Worm (Caenorhabditis elegans) whole organism, L1 larva: ENCODE measurements around the gene npp-23.
A peak's percentile ranks its signal among the peaks of the same experiment; 100 is the strongest.

ENCODE experiments used
- C16A3.4 ChIP-seq: fragments of 150-350 bp; optimal IDR thresholded peaks from 2 replicates; lab custom pipeline; 2014; ENCODE audit warnings: missing biosample characterization, missing genetic modification characterization
- alr-1 ChIP-seq: fragments of 200-800 bp; sonication (Bioruptor generic); optimal IDR thresholded peaks from 2 replicates; lab custom pipeline; 2018; ENCODE audit warnings: borderline replicate concordance, mild to moderate bottlenecking, missing genetic modification characterization, missing compliant biosample characterization
- aly-2 ChIP-seq: fragments of 150-350 bp; optimal IDR thresholded peaks from 2 replicates; lab custom pipeline; 2014; ENCODE audit warnings: missing biosample characterization, missing genetic modification characterization
- ama-1 ChIP-seq: fragments of 150-350 bp; optimal IDR thresholded peaks from 2 replicates; lab custom pipeline; 2014
- blmp-1 ChIP-seq: fragments of 150-350 bp; optimal IDR thresholded peaks from 2 replicates; lab custom pipeline; 2014; ENCODE audit warnings: missing biosample characterization, missing genetic modification characterization
- ceh-8 ChIP-seq: fragments of 200-800 bp; sonication (Bioruptor generic); optimal IDR thresholded peaks from 2 replicates; lab custom pipeline; 2018; ENCODE audit warnings: mild to moderate bottlenecking, missing genetic modification characterization, moderate library complexity, missing compliant biosample characterization
- ceh-82 ChIP-seq, 3 experiments: fragments of 150-350 bp in 1 of 3; sonication (generic microtip) in 2 of 3; optimal IDR thresholded peaks; 2 replicates each; lab custom pipeline; 2014 to 2017; ENCODE audit warnings: missing biosample characterization in 3 of 3, missing genetic modification characterization in 3 of 3
- ces-1 ChIP-seq: fragments of 150-350 bp; optimal IDR thresholded peaks from 2 replicates; lab custom pipeline; 2014; ENCODE audit warnings: missing biosample characterization, missing genetic modification reagents, missing genetic modification characterization
- efl-1 ChIP-seq, 4 experiments: fragments of 150-350 bp; optimal IDR thresholded peaks in 3 of 4; peaks in 1 of 4; 1 replicate in 1 of 4; 2 replicates in 3 of 4; lab custom pipeline; 2014; ENCODE audit warnings: missing biosample characterization in 2 of 4, missing genetic modification characterization in 2 of 4, missing genetic modification reagents in 2 of 4
- elt-3 ChIP-seq, 6 experiments: fragments of 150-350 bp in 1 of 6; sonication (generic microtip); optimal IDR thresholded peaks; 2 replicates each; lab custom pipeline; 2017 to 2018; ENCODE audit warnings: missing biosample characterization in 6 of 6, missing genetic modification characterization in 6 of 6, inconsistent platforms in 1 of 6
- fkh-10 ChIP-seq: sonication (generic microtip); optimal IDR thresholded peaks from 2 replicates; lab custom pipeline; 2017; ENCODE audit warnings: missing biosample characterization, missing genetic modification reagents, missing genetic modification characterization
- fos-1 ChIP-seq: fragments of 150-350 bp; optimal IDR thresholded peaks from 2 replicates; lab custom pipeline; 2014; ENCODE audit warnings: missing biosample characterization, missing genetic modification characterization
- grh-1 ChIP-seq: fragments of 200-800 bp; sonication (Bioruptor generic); IDR thresholded peaks from 2 replicates; pipeline ENCODE4 v1.3.6; 2022; ENCODE audit warnings: missing genetic modification reagents, missing genetic modification characterization, missing compliant biosample characterization
- irx-1 ChIP-seq: sonication (generic microtip); optimal IDR thresholded peaks from 2 replicates; lab custom pipeline; 2016; ENCODE audit warnings: missing genetic modification characterization, missing compliant biosample characterization
- lin-15B ChIP-seq: fragments of 150-350 bp; sonication (generic microtip); optimal IDR thresholded peaks from 3 replicates; lab custom pipeline; 2014; ENCODE audit warnings: missing biosample characterization, missing genetic modification characterization
- lin-35 ChIP-seq, 2 experiments: fragments of 150-350 bp; optimal IDR thresholded peaks; 2 replicates each; lab custom pipeline; 2014; ENCODE audit warnings: missing biosample characterization in 2 of 2, missing genetic modification characterization in 2 of 2, missing genetic modification reagents in 2 of 2
- lir-3 ChIP-seq: sonication (generic microtip); optimal IDR thresholded peaks from 2 replicates; lab custom pipeline; 2016; ENCODE audit warnings: mild to moderate bottlenecking, missing genetic modification characterization, moderate library complexity, missing compliant biosample characterization; ENCODE audit not compliant: poor library complexity
- mdl-1 ChIP-seq, 2 experiments: fragments of 150-350 bp; optimal IDR thresholded peaks; 2 replicates each; lab custom pipeline; 2014 to 2017; ENCODE audit warnings: missing biosample characterization in 2 of 2, missing genetic modification characterization in 2 of 2, inconsistent platforms in 1 of 2
- mep-1 ChIP-seq: fragments of 150-350 bp; optimal IDR thresholded peaks from 2 replicates; lab custom pipeline; 2014; ENCODE audit warnings: missing biosample characterization, missing genetic modification characterization
- nhr-20 ChIP-seq: sonication (generic microtip); optimal IDR thresholded peaks from 2 replicates; lab custom pipeline; 2016; ENCODE audit warnings: mild to moderate bottlenecking, missing genetic modification characterization, missing compliant biosample characterization
- nhr-237 ChIP-seq: fragments of 150-350 bp; optimal IDR thresholded peaks from 2 replicates; lab custom pipeline; 2014; ENCODE audit warnings: missing biosample characterization, missing genetic modification characterization
- nhr-28 ChIP-seq: fragments of 150-350 bp; optimal IDR thresholded peaks from 2 replicates; lab custom pipeline; 2014; ENCODE audit warnings: missing biosample characterization, missing genetic modification characterization
- nhr-77 ChIP-seq: fragments of 150-350 bp; optimal IDR thresholded peaks from 2 replicates; lab custom pipeline; 2014; ENCODE audit warnings: missing biosample characterization, missing genetic modification characterization
- nhr-90 ChIP-seq: sonication (generic microtip); optimal IDR thresholded peaks from 2 replicates; lab custom pipeline; 2016; ENCODE audit warnings: mild to moderate bottlenecking, missing genetic modification characterization, missing compliant biosample characterization; ENCODE audit not compliant: poor library complexity
- pag-3 ChIP-seq: sonication (generic microtip); optimal IDR thresholded peaks from 2 replicates; lab custom pipeline; 2017; ENCODE audit warnings: missing genetic modification characterization, mild to moderate bottlenecking, missing compliant biosample characterization, antibody characterized with exemption, borderline replicate concordance; ENCODE audit not compliant: insufficient read depth
- snpc-4 ChIP-seq: fragments of 150-350 bp; optimal IDR thresholded peaks from 2 replicates; lab custom pipeline; 2014; ENCODE audit warnings: missing biosample characterization, missing genetic modification characterization
- snu-23 ChIP-seq: sonication (generic microtip); optimal IDR thresholded peaks from 2 replicates; lab custom pipeline; 2016; ENCODE audit warnings: missing genetic modification characterization, missing compliant biosample characterization
- sptf-1 ChIP-seq: fragments of 150-350 bp; optimal IDR thresholded peaks from 2 replicates; lab custom pipeline; 2014; ENCODE audit warnings: missing biosample characterization, missing genetic modification characterization
- tbx-2 ChIP-seq: sonication (generic microtip); optimal IDR thresholded peaks from 2 replicates; lab custom pipeline; 2016; ENCODE audit warnings: missing genetic modification characterization, missing compliant biosample characterization
- unc-130 ChIP-seq: fragments of 150-350 bp; optimal IDR thresholded peaks from 2 replicates; lab custom pipeline; 2017; ENCODE audit warnings: missing biosample characterization, missing genetic modification characterization, inconsistent platforms
- unc-86 ChIP-seq: sonication (generic microtip); optimal IDR thresholded peaks from 2 replicates; lab custom pipeline; 2016; ENCODE audit warnings: missing genetic modification characterization, missing compliant biosample characterization
- xbp-1 ChIP-seq: sonication (generic microtip); optimal IDR thresholded peaks from 2 replicates; lab custom pipeline; 2016; ENCODE audit warnings: missing genetic modification characterization, missing compliant biosample characterization
- zag-1 ChIP-seq: fragments of 150-350 bp; optimal IDR thresholded peaks from 2 replicates; lab custom pipeline; 2014; ENCODE audit warnings: missing biosample characterization, missing genetic modification characterization

npp-23 gene

DNA sequence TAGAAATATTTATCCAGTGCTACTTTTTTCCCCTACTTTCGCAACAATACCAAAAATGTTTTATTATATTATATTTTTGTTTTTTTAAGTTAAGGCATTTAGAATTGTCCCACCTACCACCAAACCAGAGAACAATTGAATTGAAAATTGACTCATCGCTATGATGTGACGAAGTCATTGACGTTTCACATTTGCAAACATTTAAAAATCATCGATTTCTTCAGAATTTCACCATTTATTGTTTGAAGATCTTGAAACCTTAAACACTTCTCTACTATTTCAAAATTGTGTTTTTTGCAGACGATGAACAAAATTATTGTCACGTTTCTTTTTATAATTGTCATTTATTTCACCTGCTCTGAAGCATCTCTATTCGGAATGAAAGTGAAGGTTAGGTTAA lies 11.7 kb upstream of the npp-23 start, which contains the start of gene C09G9.8:
C09G9.8 (plus strand) TSS at position 301 of the 400 bp plus-strand sequence.
- no peak for TF ChIP-seq ama-1 (lab: Kevin White, UChicago)

DNA sequence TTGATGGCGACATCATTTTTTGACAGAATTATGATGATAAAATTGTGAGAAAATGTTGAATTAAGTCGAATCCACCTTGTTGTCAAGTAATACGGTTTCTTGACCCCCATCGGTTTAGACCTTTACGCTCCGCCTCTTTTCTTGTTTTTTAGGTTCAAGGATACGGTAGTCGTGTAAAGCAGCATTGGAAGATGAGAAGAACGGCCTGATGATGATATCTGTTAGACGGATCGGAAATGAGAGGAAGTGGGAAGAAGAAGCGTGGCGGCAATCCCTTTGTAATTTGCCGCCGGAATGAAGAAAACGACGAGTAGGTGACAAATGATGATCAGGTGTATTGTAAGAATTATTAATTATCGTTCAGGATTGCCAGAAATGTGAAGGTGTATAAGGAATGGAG lies 10.3 kb upstream of the npp-23 start, which contains the start of gene npax-4:
npax-4 (minus strand) TSS at position 101 of the 400 bp plus-strand sequence.
- TF ChIP-seq pag-3 (tag; lab: Kevin White, UChicago) (no peak), nhr-90 (tag; lab: Kevin White, UChicago) (no peak), nhr-77 (tag; lab: Kevin White, UChicago) (no peak), ceh-8 (GFP tag; lab: Kevin White, UChicago) (no peak), snpc-4 (tag; lab: Kevin White, UChicago) (no peak), blmp-1 (tag; lab: Kevin White, UChicago) (no peak), fos-1 (tag; lab: Kevin White, UChicago) (no peak), efl-1 (optimal IDR thresholded peaks at IDR 0.05; lab: Kevin White, UChicago) (no peak), efl-1 (GFP tag; optimal IDR thresholded peaks at IDR 0.05 in 1 of 2; lab: Kevin White, UChicago) (no peak), ces-1 (no peak), C16A3.4 (tag; lab: Kevin White, UChicago) (no peak), lir-3 (tag; lab: Kevin White, UChicago) (no peak), snu-23 (no peak), alr-1 (tag; lab: Kevin White, UChicago) (no peak), lin-15B (no peak), sptf-1 (tag; lab: Kevin White, UChicago) (no peak), unc-130 (no peak), nhr-28 (tag; lab: Kevin White, UChicago) (no peak), fkh-10 (no peak), xbp-1 (tag; lab: Kevin White, UChicago) (no peak), irx-1 (tag; lab: Kevin White, UChicago) (no peak)

DNA sequence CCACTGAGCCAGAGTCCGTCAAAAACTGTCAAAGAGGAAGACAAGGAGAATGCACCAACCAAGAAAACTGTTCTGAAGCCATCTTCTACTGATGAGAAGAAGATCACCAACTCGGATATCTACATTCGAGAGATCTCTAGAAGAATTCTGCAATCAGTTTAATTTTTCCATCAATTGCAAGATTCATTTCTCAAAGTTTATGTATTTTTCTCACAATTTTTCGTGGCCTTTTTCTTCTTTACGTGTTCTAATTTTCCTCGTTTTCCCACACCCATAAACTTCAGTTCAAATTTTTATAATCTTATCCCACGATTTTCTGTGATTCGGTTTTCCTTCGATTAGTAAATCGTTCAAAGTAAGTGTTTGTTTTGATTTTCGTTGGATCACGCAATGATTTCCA lies 4.4 kb upstream of the npp-23 start, which contains the start of gene hdl-2:
hdl-2 (plus strand) TSS at position 301 of the 400 bp plus-strand sequence.
- no peak for TF ChIP-seq pag-3 (tag; lab: Kevin White, UChicago)
- no peak for TF ChIP-seq nhr-237 (tag; lab: Kevin White, UChicago)
- no peak for TF ChIP-seq snpc-4 (tag; lab: Kevin White, UChicago)
- no peak for TF ChIP-seq tbx-2 (tag; lab: Kevin White, UChicago)

- no peak for TF ChIP-seq zag-1 (tag; lab: Kevin White, UChicago)
- no peak for TF ChIP-seq ceh-82 (tag; optimal IDR thresholded peaks at IDR 0.05; lab: Kevin White, UChicago)
- no peak for TF ChIP-seq lin-35 (GFP tag; optimal IDR thresholded peaks at IDR 0.05; lab: Kevin White, UChicago)
- no peak for TF ChIP-seq aly-2 (tag; lab: Kevin White, UChicago)
- TF ChIP-seq mdl-1 (tag; optimal IDR thresholded peaks at IDR 0.05; lab: Kevin White, UChicago) = no peak
- TF ChIP-seq sptf-1 (tag; lab: Kevin White, UChicago) = no peak
Measured at ce11 chrIV:8872958-8873357, 3.5 kb upstream of the npp-23 start, which contains the start of gene C09G9.3. Gene C09G9.3, minus strand, starts transcription at chrIV:8873058.

- TF ChIP-seq elt-3 (tag; optimal IDR thresholded peaks at IDR 0.05; lab: Kevin White, UChicago) (peak in 1 of 6 experiments; percentile 61), lin-35 (GFP tag; optimal IDR thresholded peaks at IDR 0.05; lab: Kevin White, UChicago) (peak in 1 of 2 experiments; percentile 63), nhr-20 (tag; lab: Kevin White, UChicago) (peak; percentile 4), pag-3 (tag; lab: Kevin White, UChicago) (no peak), ama-1 (lab: Kevin White, UChicago) (no peak), grh-1 (GFP tag; lab: Robert Waterston, UW) (no peak), efl-1 (optimal IDR thresholded peaks at IDR 0.05; lab: Kevin White, UChicago) (no peak), efl-1 (GFP tag; optimal IDR thresholded peaks at IDR 0.05 in 1 of 2; lab: Kevin White, UChicago) (peak in 1 of 2 experiments; percentile 63), unc-86 (tag; lab: Kevin White, UChicago) (no peak), mep-1 (tag; lab: Kevin White, UChicago) (no peak), blmp-1 (tag; lab: Kevin White, UChicago) (peak; percentile 11)
Measured at ce11 chrIV:8867562-8867961, 1.9 kb downstream of the npp-23 start.
